Worm (Caenorhabditis elegans): ENCODE results near the gene F09E5.7.

F09E5.7 gene

DNA sequence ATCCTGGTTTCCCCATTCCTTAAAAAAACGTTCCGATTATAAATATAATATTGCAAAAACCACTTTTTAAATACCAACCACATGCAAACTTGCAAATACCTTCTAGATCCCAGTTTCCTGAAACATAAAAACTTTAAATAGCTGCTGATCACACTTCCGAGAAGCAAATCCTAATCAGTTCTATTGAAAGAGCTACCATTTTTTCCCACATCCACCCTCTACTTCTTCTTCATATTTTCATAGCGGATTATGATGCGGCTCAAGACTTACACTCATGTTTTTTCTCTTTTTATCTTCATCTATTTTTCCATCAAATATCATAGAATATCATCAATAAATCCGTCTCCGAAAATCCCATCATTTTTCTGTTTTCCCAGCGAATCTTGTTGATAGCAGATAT lies 25.0 kb upstream of the F09E5.7 start:
- no peak for TF ChIP-seq gmeb-1 (tag; optimal IDR thresholded peaks at IDR 0.05)
- no peak for TF ChIP-seq dmd-4 (tag; optimal IDR thresholded peaks at IDR 0.05)
- TF ChIP-seq ztf-4 (tag; optimal IDR thresholded peaks at IDR 0.05) = no peak
- no peak for TF ChIP-seq lin-11 (tag; optimal IDR thresholded peaks at IDR 0.05)
- TF ChIP-seq zag-1 (tag; optimal IDR thresholded peaks at IDR 0.05) = no peak
- TF ChIP-seq crh-2 (tag; optimal IDR thresholded peaks at IDR 0.05) = no peak
- peak; percentile 17 for TF ChIP-seq sma-9 (GFP tag; optimal IDR thresholded peaks at IDR 0.05)
- no peak for TF ChIP-seq sma-9 (tag; optimal IDR thresholded peaks at IDR 0.05)
- no peak for TF ChIP-seq R02D3.7 (tag; optimal IDR thresholded peaks at IDR 0.05)
- no peak for TF ChIP-seq unc-39 (tag; optimal IDR thresholded peaks at IDR 0.05)

DNA sequence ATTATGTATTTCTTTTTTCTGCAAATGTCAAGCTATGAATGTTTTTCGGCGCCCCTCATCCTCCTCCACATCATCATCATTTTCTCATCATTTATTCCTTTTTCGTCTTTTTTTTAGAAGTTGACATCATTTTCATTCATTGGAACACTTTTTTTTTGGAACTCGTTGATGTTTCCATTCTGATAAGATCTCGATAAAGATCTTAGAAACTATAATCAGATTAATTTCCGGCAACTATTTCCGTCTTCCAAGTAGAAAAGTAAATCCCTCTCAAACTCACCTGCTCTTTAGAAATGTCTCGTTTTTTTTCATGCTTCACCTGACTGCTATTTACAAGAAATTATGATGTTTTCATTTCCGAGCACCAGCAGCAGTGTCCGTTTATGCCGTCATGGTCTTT lies 23.0 kb upstream of the F09E5.7 start:
- TF ChIP-seq fos-1 (tag; optimal IDR thresholded peaks at IDR 0.05) (no peak), C34F6.9 (tag; optimal IDR thresholded peaks at IDR 0.05) (no peak), nhr-25 (tag; optimal IDR thresholded peaks at IDR 0.05) (no peak), snpc-4 (tag; optimal IDR thresholded peaks at IDR 0.05) (no peak), blmp-1 (tag; optimal IDR thresholded peaks at IDR 0.05; ENCODE audit: insufficient read depth) (no peak), crh-2 (tag; optimal IDR thresholded peaks at IDR 0.05) (no peak), ama-1 (optimal IDR thresholded peaks at IDR 0.05) (no peak), mbf-1 (tag; optimal IDR thresholded peaks at IDR 0.05) (no peak), R02D3.7 (tag; optimal IDR thresholded peaks at IDR 0.05) (no peak), lin-11 (tag; optimal IDR thresholded peaks at IDR 0.05) (no peak), ztf-11 (tag; optimal IDR thresholded peaks at IDR 0.05) (no peak), dmd-4 (tag; optimal IDR thresholded peaks at IDR 0.05) (no peak), elt-1 (tag; optimal IDR thresholded peaks at IDR 0.05) (peak; percentile 25), skn-1 (tag; optimal IDR thresholded peaks at IDR 0.05) (no peak), unc-55 (GFP tag; optimal IDR thresholded peaks at IDR 0.05) (no peak), ztf-4 (tag; optimal IDR thresholded peaks at IDR 0.05) (no peak), unc-62 (GFP tag; optimal IDR thresholded peaks at IDR 0.05) (no peak), nhr-21 (tag; optimal IDR thresholded peaks at IDR 0.05) (peak; percentile 28), sma-9 (GFP tag; optimal IDR thresholded peaks at IDR 0.05) (peak; percentile 3), sma-9 (tag; optimal IDR thresholded peaks at IDR 0.05) (no peak), lsy-2 (tag; optimal IDR thresholded peaks at IDR 0.05) (peak in 1 of 2 experiments; percentile 2), gmeb-1 (tag; optimal IDR thresholded peaks at IDR 0.05) (no peak), sem-4 (tag; optimal IDR thresholded peaks at IDR 0.05) (no peak)

DNA sequence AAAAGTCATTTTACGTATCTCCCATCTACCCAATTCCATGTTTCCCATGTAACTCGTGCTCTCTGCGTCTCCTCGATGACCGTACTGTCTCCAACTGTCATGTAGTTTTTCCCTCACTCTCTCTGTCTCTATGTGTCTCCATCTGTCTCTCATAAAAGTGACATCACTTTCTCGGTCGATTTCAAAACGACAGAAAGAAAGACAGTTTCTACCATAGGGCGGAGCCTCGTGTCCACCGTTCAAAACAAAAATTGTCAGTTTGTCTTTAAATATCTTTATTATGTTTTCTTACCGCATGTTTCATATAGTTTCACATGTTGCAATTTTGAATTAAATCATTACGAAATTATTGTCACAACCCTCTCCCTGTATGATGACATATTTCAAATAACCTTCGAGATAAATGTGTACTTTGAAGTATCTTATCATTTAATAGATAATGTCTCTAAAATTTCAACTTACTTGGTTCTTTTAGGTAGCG lies 21.7 kb upstream of the F09E5.7 start:
- peak; percentile 67 for TF ChIP-seq gmeb-1 (tag; optimal IDR thresholded peaks at IDR 0.05)
- no peak for TF ChIP-seq alr-1 (tag; optimal IDR thresholded peaks at IDR 0.05)
- peak; percentile 90 for TF ChIP-seq nhr-129 (tag; optimal IDR thresholded peaks at IDR 0.05)
- TF ChIP-seq nhr-12 (tag; optimal IDR thresholded peaks at IDR 0.05) = no peak
- no peak for TF ChIP-seq aly-2 (tag; optimal IDR thresholded peaks at IDR 0.05)
- peak; percentile 85 for TF ChIP-seq C34F6.9 (tag; optimal IDR thresholded peaks at IDR 0.05)
- peak; percentile 92 for TF ChIP-seq F13H6.1 (tag; optimal IDR thresholded peaks at IDR 0.05)
- peak; percentile 30 for TF ChIP-seq elt-1 (tag; optimal IDR thresholded peaks at IDR 0.05)
- peak; percentile 98 for TF ChIP-seq sma-9 (GFP tag; optimal IDR thresholded peaks at IDR 0.05)
- peak; percentile 82 for TF ChIP-seq sma-9 (tag; optimal IDR thresholded peaks at IDR 0.05)
- peak; percentile 77 for TF ChIP-seq Y55F3AM.14 (GFP tag; optimal IDR thresholded peaks at IDR 0.05)
- peak; percentile 92 for TF ChIP-seq nhr-21 (tag; optimal IDR thresholded peaks at IDR 0.05)
- peak; percentile 34 for TF ChIP-seq ceh-16 (tag; optimal IDR thresholded peaks at IDR 0.05)
- peak; percentile 85 for TF ChIP-seq unc-62 (GFP tag; optimal IDR thresholded peaks at IDR 0.05)
- peak; percentile 84 for TF ChIP-seq unc-55 (GFP tag; optimal IDR thresholded peaks at IDR 0.05)
- no peak for TF ChIP-seq ZK546.5 (tag; optimal IDR thresholded peaks at IDR 0.05)
- peak; percentile 95 for TF ChIP-seq sma-3 (GFP tag; optimal IDR thresholded peaks at IDR 0.05)
- TF ChIP-seq ama-1 (optimal IDR thresholded peaks at IDR 0.05) = peak; percentile 48
- peak; percentile 44 for TF ChIP-seq nhr-77 (tag; optimal IDR thresholded peaks at IDR 0.05)
- peak; percentile 4 for TF ChIP-seq snpc-4 (tag; optimal IDR thresholded peaks at IDR 0.05)
- TF ChIP-seq lin-39 (tag; optimal IDR thresholded peaks at IDR 0.05) = no peak
- TF ChIP-seq mab-5 (tag; optimal IDR thresholded peaks at IDR 0.05) = peak; percentile 39
- TF ChIP-seq ceh-82 (tag; optimal IDR thresholded peaks at IDR 0.05) = no peak
- peak; percentile 12 to 87 for TF ChIP-seq lsy-2 (tag; optimal IDR thresholded peaks at IDR 0.05)
- TF ChIP-seq nhr-6 (tag; optimal IDR thresholded peaks at IDR 0.05) = peak; percentile 94
- peak; percentile 87 for TF ChIP-seq crh-2 (tag; optimal IDR thresholded peaks at IDR 0.05)
- no peak for TF ChIP-seq dmd-4 (tag; optimal IDR thresholded peaks at IDR 0.05)
- TF ChIP-seq lin-13 (GFP tag; optimal IDR thresholded peaks at IDR 0.05) = peak; percentile 67
- peak; percentile 64 to 71 for TF ChIP-seq mdl-1 (tag; optimal IDR thresholded peaks at IDR 0.05)
- TF ChIP-seq blmp-1 (tag; optimal IDR thresholded peaks at IDR 0.05; ENCODE audit: insufficient read depth) = peak; percentile 69
- no peak for TF ChIP-seq lin-11 (tag; optimal IDR thresholded peaks at IDR 0.05)
- TF ChIP-seq ztf-4 (tag; optimal IDR thresholded peaks at IDR 0.05) = peak; percentile 79
- TF ChIP-seq egl-27 (tag; optimal IDR thresholded peaks at IDR 0.05) = peak; percentile 89
- no peak for TF ChIP-seq ztf-1 (GFP tag; conservative IDR thresholded peaks at IDR 0.05)
- TF ChIP-seq sem-4 (tag; optimal IDR thresholded peaks at IDR 0.05) = peak; percentile 83
- peak; percentile 94 for TF ChIP-seq fos-1 (tag; optimal IDR thresholded peaks at IDR 0.05)
- peak; percentile 93 for TF ChIP-seq nhr-25 (tag; optimal IDR thresholded peaks at IDR 0.05)
- TF ChIP-seq R02D3.7 (tag; optimal IDR thresholded peaks at IDR 0.05) = no peak
